Fruit fly (Drosophila melanogaster) whole organism, pupa: ENCODE measurements around the gene CG32119.

Experiments used
- CG14655 ChIP-seq: fragments of 200-800 bp; sonication (Bioruptor generic); optimal IDR thresholded peaks from 3 replicates; lab custom pipeline; 2017; ENCODE audit warnings: mild to moderate bottlenecking, missing biosample characterization, missing genetic modification reagents, missing genetic modification characterization
- CG32121 ChIP-seq: fragments of 200-800 bp; sonication (Bioruptor generic); IDR thresholded peaks from 2 replicates; pipeline ENCODE4 v1.3.6; 2022; ENCODE audit warnings: missing biosample characterization, missing genetic modification characterization
- CG34367 ChIP-seq: fragments of 200-800 bp; sonication (Bioruptor generic); optimal IDR thresholded peaks from 2 replicates; lab custom pipeline; 2018; ENCODE audit warnings: missing biosample characterization, mild to moderate bottlenecking, missing genetic modification characterization
- CG8301 ChIP-seq: fragments of 200-800 bp; sonication (Bioruptor generic); optimal IDR thresholded peaks from 2 replicates; lab custom pipeline; 2018; ENCODE audit warnings: missing biosample characterization, mild to moderate bottlenecking, missing genetic modification characterization
- Ets98B ChIP-seq: fragments of 200-800 bp; sonication (Bioruptor generic); IDR thresholded peaks from 2 replicates; pipeline ENCODE4 v1.3.6; 2022; ENCODE audit warnings: missing biosample characterization, missing genetic modification characterization
- Pif1B ChIP-seq: fragments of 200-800 bp; sonication (Bioruptor generic); optimal IDR thresholded peaks from 3 replicates; lab custom pipeline; 2016; ENCODE audit warnings: missing biosample characterization, missing genetic modification characterization
- fd96Ca ChIP-seq: fragments of 200-800 bp; sonication (Bioruptor generic); IDR thresholded peaks from 3 replicates; pipeline ENCODE4 v1.3.6; 2022; ENCODE audit warnings: missing biosample characterization, missing genetic modification characterization
- gl ChIP-seq: fragments of 200-800 bp; sonication (Bioruptor generic); optimal IDR thresholded peaks from 2 replicates; lab custom pipeline; 2018; ENCODE audit warnings: missing biosample characterization, mild to moderate bottlenecking, missing genetic modification characterization
- rn ChIP-seq: fragments of 200-800 bp; sonication (Bioruptor generic); IDR thresholded peaks from 2 replicates; pipeline ENCODE4 v1.3.6; 2022; ENCODE audit warnings: missing biosample characterization, missing genetic modification characterization

dm6 chr3L:13267893-13268292, 19.4 kb upstream of the CG32119 start:
- no peak for TF ChIP-seq fd96Ca (GFP tag; lab: Robert Waterston, UW)
- TF ChIP-seq CG34367 (tag; lab: Kevin White, UChicago), result no peak
- no peak for TF ChIP-seq gl (tag; lab: Kevin White, UChicago)
- TF ChIP-seq rn (GFP tag; lab: Robert Waterston, UW), result no peak
- no peak for TF ChIP-seq CG14655 (GFP tag; lab: Kevin White, UChicago)
- TF ChIP-seq Ets98B (GFP tag; lab: Robert Waterston, UW), result no peak
- no peak for TF ChIP-seq CG32121 (GFP tag; lab: Robert Waterston, UW)
- TF ChIP-seq Pif1B (GFP tag; lab: Kevin White, UChicago), result no peak
- TF ChIP-seq CG8301 (tag; lab: Kevin White, UChicago), result no peak
